Worm (Caenorhabditis elegans) whole organism, midembryonic: ENCODE measurements around the gene acp-2.
"Not testable (repeated sequence)": the region's sequence is repeated elsewhere in the genome, so short reads cannot be mapped to it uniquely, and the experiment has no call there.

Experiments used
- T22C8.4 ChIP-seq: fragments of 200-800 bp; sonication (Bioruptor generic); IDR thresholded peaks from 2 replicates; pipeline ENCODE4 v1.3.6; 2022; ENCODE audit warnings: missing genetic modification characterization, missing compliant biosample characterization
- cog-1 ChIP-seq: sonication (generic microtip); optimal IDR thresholded peaks from 2 replicates; lab custom pipeline; 2016; ENCODE audit warnings: missing genetic modification characterization, missing compliant biosample characterization
- flt-1 ChIP-seq: fragments of 200-800 bp; sonication (Bioruptor generic); IDR thresholded peaks from 2 replicates; pipeline ENCODE4 v1.3.6; 2022; ENCODE audit warnings: missing genetic modification characterization, missing compliant biosample characterization
- klf-2 ChIP-seq: fragments of 200-800 bp; sonication (Bioruptor generic); conservative IDR thresholded peaks from 2 replicates; pipeline ENCODE4 v1.3.6; 2022; ENCODE audit warnings: missing genetic modification reagents, missing genetic modification characterization, missing compliant biosample characterization
- med-1 ChIP-seq: sonication (generic microtip); optimal IDR thresholded peaks from 2 replicates; lab custom pipeline; 2017; ENCODE audit warnings: missing genetic modification characterization, mild to moderate bottlenecking, missing compliant biosample characterization, antibody characterized with exemption, missing genetic modification reagents; ENCODE audit not compliant: insufficient read depth
- ref-1 ChIP-seq: fragments of 200-800 bp; sonication (Bioruptor generic); conservative IDR thresholded peaks from 2 replicates; pipeline ENCODE4 v1.3.6; 2022; ENCODE audit warnings: missing genetic modification reagents, missing genetic modification characterization, missing compliant biosample characterization
- tab-1 ChIP-seq: fragments of 200-800 bp; sonication (Bioruptor generic); IDR thresholded peaks from 2 replicates; pipeline ENCODE4 v1.3.6; 2022; ENCODE audit warnings: missing genetic modification characterization, missing compliant biosample characterization
- ztf-23 ChIP-seq: fragments of 200-800 bp; sonication (Bioruptor generic); IDR thresholded peaks from 2 replicates; pipeline ENCODE4 v1.3.6; 2022; ENCODE audit warnings: missing genetic modification reagents, missing genetic modification characterization, missing compliant biosample characterization
- ztf-29 ChIP-seq: fragments of 200-800 bp; sonication (Bioruptor generic); IDR thresholded peaks from 2 replicates; pipeline ENCODE4 v1.3.6; 2022; ENCODE audit warnings: missing genetic modification reagents, missing genetic modification characterization, missing compliant biosample characterization

The acp-2 gene

DNA sequence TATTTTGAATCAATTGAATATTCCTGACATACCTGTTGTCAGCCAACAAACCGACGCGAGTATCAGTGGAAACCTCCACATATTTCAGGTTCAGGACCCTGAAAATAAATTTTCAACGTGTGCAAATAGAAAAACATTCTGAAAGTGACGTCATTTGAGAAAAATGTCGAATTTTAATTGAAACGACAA, 3.2 kb downstream of the acp-2 start, which contains the start of gene F14E5.2:
Gene F14E5.2 (minus strand): TSS at position 101 of the 189 bp plus-strand sequence.
- no peak for TF ChIP-seq med-1 (GFP tag; lab: Kevin White, UChicago)
- no peak for TF ChIP-seq T22C8.4 (GFP tag; lab: Robert Waterston, UW)
- no peak for TF ChIP-seq flt-1 (GFP tag; lab: Robert Waterston, UW)
- no peak for TF ChIP-seq ztf-29 (GFP tag; lab: Robert Waterston, UW)
- TF ChIP-seq tab-1 (GFP tag; lab: Robert Waterston, UW), result no peak
- no peak for TF ChIP-seq ref-1 (GFP tag; lab: Robert Waterston, UW)
- TF ChIP-seq klf-2 (GFP tag; lab: Robert Waterston, UW), result no peak
- no peak for TF ChIP-seq cog-1 (tag; lab: Kevin White, UChicago)
- no peak for TF ChIP-seq ztf-23 (GFP tag; lab: Robert Waterston, UW)

DNA sequence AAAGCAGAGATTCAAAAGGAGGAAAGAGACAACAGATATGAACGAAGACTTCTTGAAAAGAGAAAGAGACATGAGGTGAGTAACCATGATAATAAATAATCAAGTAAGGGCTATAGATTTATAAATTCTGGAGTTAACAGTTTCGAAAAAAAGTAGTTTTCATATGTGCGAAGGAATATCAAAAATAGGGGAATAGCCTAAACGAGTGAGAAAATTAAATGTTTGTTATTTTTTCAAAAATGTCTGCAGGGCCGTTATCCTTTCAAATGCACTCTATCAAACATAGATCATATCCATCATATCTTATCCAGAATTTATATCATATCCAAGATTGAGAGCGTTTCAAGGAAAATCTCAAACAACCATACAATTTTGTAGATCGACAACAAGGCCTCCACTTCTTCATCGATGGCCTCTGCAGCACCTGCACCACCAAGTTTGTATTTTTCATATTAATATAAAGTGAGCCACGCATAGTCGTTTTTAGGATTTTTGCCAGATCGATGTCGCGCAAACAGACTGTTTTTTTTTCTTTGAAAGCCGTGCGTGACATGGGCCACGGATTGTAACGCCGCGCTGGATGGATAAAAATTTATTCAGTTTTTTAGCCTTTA, 11.0 kb downstream of the acp-2 start:
- no peak for TF ChIP-seq klf-2 (GFP tag; lab: Robert Waterston, UW)
- no peak for TF ChIP-seq ref-1 (GFP tag; lab: Robert Waterston, UW)
- no peak for TF ChIP-seq ztf-29 (GFP tag; lab: Robert Waterston, UW)
- TF ChIP-seq T22C8.4 (GFP tag; lab: Robert Waterston, UW), result no peak
- TF ChIP-seq med-1 (GFP tag; lab: Kevin White, UChicago), result no peak
- no peak for TF ChIP-seq ztf-23 (GFP tag; lab: Robert Waterston, UW)
- no peak for TF ChIP-seq cog-1 (tag; lab: Kevin White, UChicago)
- TF ChIP-seq flt-1 (GFP tag; lab: Robert Waterston, UW), result no peak
- TF ChIP-seq tab-1 (GFP tag; lab: Robert Waterston, UW), result no peak

DNA sequence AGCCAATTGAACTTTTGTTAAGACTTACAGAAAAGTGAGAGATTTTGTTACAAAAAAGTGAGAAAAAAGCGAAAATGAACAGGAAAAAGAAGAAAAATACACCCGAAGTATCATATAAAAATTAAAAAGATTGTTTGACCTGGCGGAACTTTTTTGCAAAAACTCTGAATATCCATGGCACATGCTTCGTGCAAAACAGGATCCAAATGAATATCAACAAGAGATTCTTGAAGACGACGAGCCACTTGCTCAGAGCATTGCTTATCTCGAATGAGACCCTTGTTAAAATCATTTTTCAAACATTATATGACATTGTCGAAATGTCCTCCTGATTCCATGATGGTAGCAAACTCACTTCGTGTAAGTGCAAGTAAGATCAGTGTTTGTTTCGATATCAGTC, 12.1 kb downstream of the acp-2 start, which contains the start of gene F14E5.8:
Gene F14E5.8 (plus strand): TSS at position 301 of the 400 bp plus-strand sequence.
- not testable (repeated sequence) for TF ChIP-seq T22C8.4, ztf-23, ztf-29 (GFP tag; lab: Robert Waterston, UW)

DNA sequence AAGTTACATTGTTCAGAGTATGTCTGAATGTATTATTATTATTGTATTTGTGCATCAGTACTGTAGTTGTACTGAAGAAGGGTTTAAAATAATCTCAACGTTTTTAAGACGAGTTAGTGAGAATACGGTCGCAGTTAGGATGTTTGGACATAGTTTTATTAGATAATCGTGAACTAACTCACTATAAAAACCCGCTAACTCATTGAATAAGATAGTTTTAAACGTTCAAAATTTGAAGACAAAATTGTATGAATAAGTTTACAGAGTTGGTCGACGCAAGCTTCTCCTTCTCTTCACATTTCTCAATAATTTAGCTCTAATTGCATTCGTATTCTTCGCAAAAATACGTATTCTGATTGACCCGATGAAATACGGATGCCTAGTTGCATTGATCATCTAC, 12.8 kb downstream of the acp-2 start:
- TF ChIP-seq ztf-29 (GFP tag; lab: Robert Waterston, UW), result no peak
- no peak for TF ChIP-seq T22C8.4 (GFP tag; lab: Robert Waterston, UW)
- TF ChIP-seq ref-1 (GFP tag; lab: Robert Waterston, UW), result no peak
- no peak for TF ChIP-seq tab-1 (GFP tag; lab: Robert Waterston, UW)
- no peak for TF ChIP-seq med-1 (GFP tag; lab: Kevin White, UChicago)
- no peak for TF ChIP-seq flt-1 (GFP tag; lab: Robert Waterston, UW)
- TF ChIP-seq cog-1 (tag; lab: Kevin White, UChicago), result no peak
- no peak for TF ChIP-seq klf-2 (GFP tag; lab: Robert Waterston, UW)
- no peak for TF ChIP-seq ztf-23 (GFP tag; lab: Robert Waterston, UW)

DNA sequence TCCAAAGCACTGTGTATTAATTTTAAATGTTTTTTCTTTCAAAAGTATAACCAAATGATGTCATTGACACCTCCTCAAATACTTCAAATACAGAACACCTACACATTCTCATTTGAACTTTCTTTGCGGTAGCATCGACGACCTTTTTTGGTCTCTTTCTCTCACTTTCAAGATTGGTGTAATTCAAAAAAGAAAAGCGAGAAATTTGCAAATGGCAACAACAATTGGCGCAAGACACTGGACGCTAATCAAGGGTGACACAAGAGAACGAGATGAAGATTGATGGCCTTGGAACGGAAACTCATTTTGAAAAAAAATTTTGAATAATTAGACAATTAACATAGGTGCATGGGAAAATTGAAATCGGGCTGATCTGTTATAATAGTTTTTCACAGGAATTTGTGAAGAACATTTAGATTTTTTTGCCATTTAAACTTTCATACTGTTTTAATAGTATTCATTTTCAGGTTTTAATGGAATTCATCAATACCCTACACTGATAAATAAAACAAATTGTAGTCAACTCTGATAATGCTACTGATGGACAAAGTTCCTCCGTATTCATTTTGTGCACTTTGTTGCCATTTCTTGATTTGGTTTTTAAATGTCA, 14.7 kb downstream of the acp-2 start, which contains the start of gene fdgt-2:
Gene fdgt-2 (plus strand): TSS at position 560 of the 610 bp plus-strand sequence.
- TF ChIP-seq ztf-23 (GFP tag; lab: Robert Waterston, UW) (no peak), tab-1 (GFP tag; lab: Robert Waterston, UW) (no peak), med-1 (GFP tag; lab: Kevin White, UChicago) (no peak), T22C8.4 (GFP tag; lab: Robert Waterston, UW) (no peak), ztf-29 (GFP tag; lab: Robert Waterston, UW) (no peak), ref-1 (GFP tag; lab: Robert Waterston, UW) (no peak), cog-1 (tag; lab: Kevin White, UChicago) (no peak), flt-1 (GFP tag; lab: Robert Waterston, UW) (no peak), klf-2 (GFP tag; lab: Robert Waterston, UW) (no peak)

DNA sequence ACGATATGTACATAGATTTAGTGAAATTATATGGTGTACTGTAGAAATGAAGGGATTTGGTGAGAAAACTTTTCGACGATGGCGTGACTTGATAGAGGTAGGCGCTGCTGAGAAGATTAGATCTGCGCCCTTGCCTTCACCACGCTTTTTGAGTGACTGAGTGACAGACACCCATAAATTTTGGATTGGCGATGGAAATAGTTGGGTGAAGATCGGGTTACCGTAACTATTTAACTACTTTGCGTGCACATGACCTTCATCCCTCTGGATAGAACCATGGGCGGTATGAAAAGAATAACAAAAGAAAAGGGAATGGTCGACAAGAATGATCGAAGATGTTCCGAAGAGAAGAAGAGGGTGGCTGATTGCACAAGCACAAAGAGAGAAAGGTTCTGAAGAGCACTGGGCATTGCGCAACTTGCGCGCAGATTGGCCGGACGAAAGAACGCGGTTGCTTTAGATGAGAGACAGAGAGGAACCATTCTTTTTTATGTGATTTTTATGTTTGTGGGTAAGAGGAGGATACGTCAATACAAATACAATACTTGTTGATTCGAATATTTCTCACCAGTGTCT, 16.3 kb downstream of the acp-2 start:
- TF ChIP-seq T22C8.4 (GFP tag; lab: Robert Waterston, UW), result no peak
- peak; percentile 54; the same call in 1 of the 2 replicates for TF ChIP-seq ztf-29 (GFP tag; lab: Robert Waterston, UW)
- TF ChIP-seq ref-1 (GFP tag; lab: Robert Waterston, UW), result no peak
- 0 out of 2 replicates have a peak, but pooled peaks have one; percentile 49 for TF ChIP-seq flt-1 (GFP tag; lab: Robert Waterston, UW)
- no peak for TF ChIP-seq ztf-23 (GFP tag; lab: Robert Waterston, UW)

DNA sequence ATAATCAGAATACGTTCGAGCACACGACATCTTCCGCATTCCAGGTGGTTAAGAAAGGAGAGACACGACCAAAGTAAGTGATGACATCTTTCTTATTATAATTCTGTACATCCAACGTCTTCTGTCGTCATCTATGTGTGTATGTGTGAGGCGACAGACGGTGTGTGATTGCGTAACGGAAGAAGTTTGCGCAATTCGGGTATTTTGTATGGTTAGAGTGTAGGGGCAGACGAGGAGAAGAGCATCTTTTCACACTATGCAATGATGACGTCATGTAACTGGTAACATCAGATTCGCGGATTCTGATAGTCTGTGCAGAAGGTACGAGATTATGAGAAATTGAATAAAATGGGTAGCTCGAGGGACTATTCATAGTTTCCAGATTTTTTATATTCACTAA, 16.8 kb downstream of the acp-2 start:
- TF ChIP-seq med-1 (GFP tag; lab: Kevin White, UChicago) (no peak), flt-1 (GFP tag; lab: Robert Waterston, UW) (no peak), klf-2 (GFP tag; lab: Robert Waterston, UW) (no peak), cog-1 (tag; lab: Kevin White, UChicago) (no peak), tab-1 (GFP tag; lab: Robert Waterston, UW) (no peak), ref-1 (GFP tag; lab: Robert Waterston, UW) (no peak), T22C8.4 (GFP tag; lab: Robert Waterston, UW) (no peak), ztf-29 (GFP tag; lab: Robert Waterston, UW) (no peak), ztf-23 (GFP tag; lab: Robert Waterston, UW) (no peak)

DNA sequence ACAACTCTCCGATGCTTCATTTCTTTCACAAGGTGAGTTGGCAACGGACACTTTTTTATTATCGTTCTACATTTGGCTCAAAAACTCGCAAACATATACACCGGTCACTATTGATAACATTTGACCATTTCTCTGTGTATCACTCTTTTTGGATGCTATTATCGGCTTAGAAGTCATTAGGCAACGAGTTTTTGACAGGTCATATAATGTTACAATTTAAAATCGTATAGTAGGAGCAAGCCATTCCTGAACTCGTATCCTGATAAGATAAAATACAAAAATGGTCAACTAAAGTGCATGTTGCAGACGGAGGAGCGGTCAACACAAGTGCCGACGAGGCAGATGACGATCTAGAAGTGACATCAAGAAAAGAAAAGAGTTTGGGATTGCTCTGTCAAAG, 18.9 kb downstream of the acp-2 start:
- TF ChIP-seq tab-1 (GFP tag; lab: Robert Waterston, UW) (no peak), ztf-23 (GFP tag; lab: Robert Waterston, UW) (no peak), ref-1 (GFP tag; lab: Robert Waterston, UW) (no peak), ztf-29 (GFP tag; lab: Robert Waterston, UW) (no peak), flt-1 (GFP tag; lab: Robert Waterston, UW) (no peak), med-1 (GFP tag; lab: Kevin White, UChicago) (no peak), cog-1 (tag; lab: Kevin White, UChicago) (no peak), T22C8.4 (GFP tag; lab: Robert Waterston, UW) (no peak), klf-2 (GFP tag; lab: Robert Waterston, UW) (no peak)
